Worm (Caenorhabditis elegans): Measurements from ENCODE around the gene F02C12.2.

F02C12.2 gene

ce11 chrX:13411306-13411705 is 12.2 kb upstream of the F02C12.2 start:
- TF ChIP-seq nhr-28 (tag; optimal IDR thresholded peaks at IDR 0.05) (peak; percentile 67), tra-1 (GFP tag; IDR thresholded peaks at IDR 0.05) (no peak), dve-1 (tag; optimal IDR thresholded peaks at IDR 0.05; ENCODE audit: insufficient read depth) (peak; percentile 5)

DNA sequence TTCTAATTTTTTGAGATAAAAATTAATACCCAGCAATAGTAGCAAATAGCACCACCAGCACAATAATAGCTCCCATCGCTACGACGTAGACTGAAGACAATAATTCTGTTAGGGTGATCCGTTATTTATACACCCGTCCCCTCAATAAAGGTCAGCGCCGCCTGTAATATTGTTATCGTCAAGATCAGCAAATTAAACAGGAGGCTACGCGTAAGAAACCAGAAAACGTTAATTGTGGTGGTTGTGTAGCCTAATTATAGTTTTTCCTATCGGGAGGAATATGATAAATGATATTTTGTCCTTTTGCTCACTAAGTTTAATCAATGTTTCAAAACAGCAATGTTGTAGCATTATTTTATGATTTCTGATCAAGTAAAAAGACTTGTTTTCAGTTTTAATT is 10.4 kb upstream of the F02C12.2 start, which contains the start of the genes cyp-13B1 and C29F7.1:
Gene cyp-13B1 (minus strand): TSS at position 101 of the 400 bp plus-strand sequence.
Gene C29F7.1 (plus strand): TSS at position 394 of the 400 bp plus-strand sequence.
- TF ChIP-seq T26A8.4 (GFP tag; IDR thresholded peaks at IDR 0.05) (no peak), F49E8.2 (tag; optimal IDR thresholded peaks at IDR 0.05; ENCODE audit: borderline replicate concordance) (no peak), dve-1 (tag; optimal IDR thresholded peaks at IDR 0.05; ENCODE audit: insufficient read depth) (peak; percentile 15), sdz-12 (GFP tag; optimal IDR thresholded peaks at IDR 0.05) (no peak), daf-16 (GFP tag; optimal IDR thresholded peaks at IDR 0.05) (no peak), daf-16 (tag; optimal IDR thresholded peaks at IDR 0.05) (peak; percentile 36), hlh-11 (tag; optimal IDR thresholded peaks at IDR 0.05) (peak; percentile 18), ceh-82 (tag; optimal IDR thresholded peaks at IDR 0.05) (no peak), nhr-28 (tag; optimal IDR thresholded peaks at IDR 0.05) (peak; percentile 78), zip-11 (GFP tag; IDR thresholded peaks at IDR 0.05) (no peak)

ce11 chrX:13401783-13402182 is 2.7 kb upstream of the F02C12.2 start, which contains the start of gene F02C12.1:
F02C12.1 (plus strand) TSS chrX:13402083.
- TF ChIP-seq spr-1 (tag; optimal IDR thresholded peaks at IDR 0.05), result no peak
- TF ChIP-seq aly-2 (tag; optimal IDR thresholded peaks at IDR 0.05), result no peak
- TF ChIP-seq ceh-44 (GFP tag; IDR thresholded peaks at IDR 0.05), result no peak
- TF ChIP-seq php-3 (GFP tag; IDR thresholded peaks at IDR 0.05), result no peak
- TF ChIP-seq ama-1 (optimal IDR thresholded peaks at IDR 0.05), result no peak
- no peak for TF ChIP-seq tag-97 (GFP tag; IDR thresholded peaks at IDR 0.05)
- TF ChIP-seq nhr-28 (tag; optimal IDR thresholded peaks at IDR 0.05), result no peak
- no peak for TF ChIP-seq lin-29 (GFP tag; IDR thresholded peaks at IDR 0.05)
- no peak for TF ChIP-seq mes-2 (tag; optimal IDR thresholded peaks at IDR 0.05; ENCODE audit: poor library complexity, severe bottlenecking)
- no peak for TF ChIP-seq hlh-30 (tag; optimal IDR thresholded peaks at IDR 0.05; ENCODE audit: insufficient read depth)
- TF ChIP-seq attf-4 (tag; optimal IDR thresholded peaks at IDR 0.05), result no peak
- no peak for TF ChIP-seq egl-27 (tag; optimal IDR thresholded peaks at IDR 0.05)
- TF ChIP-seq ceh-28 (tag; optimal IDR thresholded peaks at IDR 0.05), result no peak
- no peak for TF ChIP-seq Y75B8A.6 (GFP tag; IDR thresholded peaks at IDR 0.05)
- no peak for TF ChIP-seq ZK546.5 (tag; optimal IDR thresholded peaks at IDR 0.05)
- no peak for TF ChIP-seq hif-1 (tag; optimal IDR thresholded peaks at IDR 0.05)
- TF ChIP-seq F26F4.8 (GFP tag; conservative IDR thresholded peaks at IDR 0.05), result no peak

DNA sequence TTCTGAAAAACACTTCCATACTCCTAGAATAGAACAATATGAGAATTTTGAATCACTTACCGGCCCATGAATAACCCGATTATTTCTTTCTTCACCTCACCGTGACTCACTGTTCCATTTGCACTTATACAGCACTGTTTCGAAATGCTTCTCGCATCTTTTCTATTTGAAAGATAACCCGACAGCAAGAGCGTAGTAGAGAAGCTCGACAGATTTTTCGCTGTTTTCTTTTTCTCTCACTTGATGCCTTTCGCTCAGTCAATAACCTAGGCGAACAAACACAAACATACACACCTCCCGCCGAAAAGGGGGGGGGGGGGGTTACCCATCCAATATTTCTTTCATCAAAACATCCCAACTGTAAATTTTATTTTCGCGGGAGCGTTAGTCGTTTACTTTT is 2.2 kb upstream of the F02C12.2 start:
- TF ChIP-seq ztf-11 (tag; optimal IDR thresholded peaks at IDR 0.05) (no peak), mdl-1 (tag; optimal IDR thresholded peaks at IDR 0.05) (peak in 1 of 2 experiments; percentile 0), dmd-9 (GFP tag; IDR thresholded peaks at IDR 0.05) (no peak), zip-2 (tag; optimal IDR thresholded peaks at IDR 0.05) (no peak), jun-1 (tag; optimal IDR thresholded peaks at IDR 0.05) (peak; percentile 8), T26A8.4 (GFP tag; IDR thresholded peaks at IDR 0.05) (no peak), unc-39 (tag; optimal IDR thresholded peaks at IDR 0.05) (no peak), ceh-28 (tag; optimal IDR thresholded peaks at IDR 0.05) (no peak), R02D3.7 (tag; optimal IDR thresholded peaks at IDR 0.05) (no peak), ceh-62 (tag; optimal IDR thresholded peaks at IDR 0.05) (no peak), F49E8.2 (tag; optimal IDR thresholded peaks at IDR 0.05; ENCODE audit: borderline replicate concordance) (no peak), gei-8 (GFP tag; optimal IDR thresholded peaks at IDR 0.05) (no peak), zfp-2 (tag; optimal IDR thresholded peaks at IDR 0.05) (no peak), Y5F2A.4 (GFP tag; optimal IDR thresholded peaks at IDR 0.05) (no peak), madf-5 (GFP tag; IDR thresholded peaks at IDR 0.05) (no peak), mxl-3 (GFP tag; optimal IDR thresholded peaks at IDR 0.05) (peak; percentile 21), ceh-82 (tag; optimal IDR thresholded peaks at IDR 0.05) (no peak), fkh-10 (GFP tag; optimal IDR thresholded peaks at IDR 0.05) (no peak), nhr-102 (tag; optimal IDR thresholded peaks at IDR 0.05) (no peak), lir-3 (tag; optimal IDR thresholded peaks at IDR 0.05) (no peak), nhr-28 (tag; optimal IDR thresholded peaks at IDR 0.05) (peak; percentile 41), T20F7.1 (GFP tag; optimal IDR thresholded peaks at IDR 0.05) (no peak), tra-1 (GFP tag; IDR thresholded peaks at IDR 0.05) (no peak), egl-27 (tag; optimal IDR thresholded peaks at IDR 0.05) (no peak), ces-1 (GFP tag; optimal IDR thresholded peaks at IDR 0.05) (no peak), F44E2.7 (GFP tag; IDR thresholded peaks at IDR 0.05) (no peak), hif-1 (tag; optimal IDR thresholded peaks at IDR 0.05) (no peak)

Data from whole organism, L4 larva.